Fruit fly (Drosophila melanogaster) whole organism, embryonic: ENCODE data around the gene eIF2Bepsilon.

Source experiments
- Ada2b ChIP-seq: fragments of 200-800 bp; sonication (Bioruptor generic); IDR thresholded peaks from 2 replicates; pipeline ENCODE4 v1.3.6; 2022; ENCODE audit warnings: missing biosample characterization, missing genetic modification characterization
- Aef1 ChIP-seq: fragments of 200-800 bp; sonication (Bioruptor generic); IDR thresholded peaks from 3 replicates; pipeline ENCODE4 v1.3.6; 2022; ENCODE audit warnings: missing biosample characterization, missing genetic modification characterization
- Bdp1 ChIP-seq: fragments of 200-800 bp; sonication (Bioruptor generic); optimal IDR thresholded peaks from 3 replicates; lab custom pipeline; 2016; ENCODE audit warnings: missing biosample characterization, missing genetic modification characterization
- CG10462 ChIP-seq: fragments of 200-800 bp; sonication (Bioruptor generic); optimal IDR thresholded peaks from 2 replicates; lab custom pipeline; 2016; ENCODE audit warnings: missing biosample characterization, missing genetic modification characterization
- CG10654 ChIP-seq: fragments of 200-800 bp; sonication (Bioruptor generic); optimal IDR thresholded peaks from 2 replicates; lab custom pipeline; 2016; ENCODE audit warnings: missing biosample characterization, missing genetic modification characterization
- CG11398 ChIP-seq: fragments of 200-800 bp; sonication (Bioruptor generic); optimal IDR thresholded peaks from 2 replicates; lab custom pipeline; 2016; ENCODE audit warnings: missing biosample characterization, missing genetic modification characterization
- CG11504 ChIP-seq: fragments of 200-800 bp; sonication (Bioruptor generic); optimal IDR thresholded peaks from 3 replicates; lab custom pipeline; 2019; ENCODE audit warnings: missing biosample characterization, mild to moderate bottlenecking, missing genetic modification characterization, moderate library complexity
- CG12155 ChIP-seq: fragments of 200-800 bp; sonication (Bioruptor generic); optimal IDR thresholded peaks from 3 replicates; lab custom pipeline; 2016; ENCODE audit warnings: missing biosample characterization, missing genetic modification characterization
- CG12236 ChIP-seq: fragments of 200-800 bp; sonication (Bioruptor generic); optimal IDR thresholded peaks from 2 replicates; lab custom pipeline; 2016; ENCODE audit warnings: missing biosample characterization, missing genetic modification characterization
- CG13287 ChIP-seq: fragments of 200-800 bp; sonication (Bioruptor generic); IDR thresholded peaks from 2 replicates; pipeline ENCODE4 v1.3.6; 2022; ENCODE audit warnings: missing biosample characterization, missing genetic modification characterization; ENCODE audit not compliant: partially characterized antibody
- CG18764 ChIP-seq: fragments of 200-800 bp; sonication (Bioruptor generic); optimal IDR thresholded peaks from 3 replicates; lab custom pipeline; 2016; ENCODE audit warnings: missing biosample characterization, missing genetic modification characterization
- CG31388 ChIP-seq: fragments of 200-800 bp; sonication (Bioruptor generic); optimal IDR thresholded peaks from 2 replicates; lab custom pipeline; 2016; ENCODE audit warnings: missing biosample characterization, missing genetic modification characterization
- CG3163 ChIP-seq: fragments of 200-800 bp; sonication (Bioruptor generic); optimal IDR thresholded peaks from 3 replicates; lab custom pipeline; 2016; ENCODE audit warnings: missing biosample characterization, missing genetic modification characterization
- CG33557 ChIP-seq: fragments of 200-800 bp; sonication (Bioruptor generic); optimal IDR thresholded peaks from 2 replicates; lab custom pipeline; 2019; ENCODE audit warnings: missing biosample characterization, mild to moderate bottlenecking, missing genetic modification characterization, moderate library complexity
- CG34224 ChIP-seq: fragments of 200-800 bp; sonication (Bioruptor generic); IDR thresholded peaks from 3 replicates; pipeline ENCODE4 v1.3.6; 2022; ENCODE audit warnings: missing biosample characterization, missing genetic modification characterization; ENCODE audit not compliant: partially characterized antibody
- CG4424 ChIP-seq: fragments of 200-800 bp; sonication (Bioruptor generic); optimal IDR thresholded peaks from 3 replicates; lab custom pipeline; 2016; ENCODE audit warnings: missing biosample characterization, missing genetic modification characterization
- CG6175 ChIP-seq: fragments of 200-800 bp; sonication (Bioruptor generic); IDR thresholded peaks from 3 replicates; pipeline ENCODE4 v1.3.6; 2022; ENCODE audit warnings: missing biosample characterization, missing genetic modification characterization
- CG6272 ChIP-seq: fragments of 200-800 bp; sonication (Bioruptor generic); IDR thresholded peaks from 2 replicates; pipeline ENCODE4 v1.3.6; 2022; ENCODE audit warnings: missing biosample characterization, missing genetic modification characterization
- CG9437 ChIP-seq: fragments of 200-800 bp; sonication (Bioruptor generic); optimal IDR thresholded peaks from 2 replicates; lab custom pipeline; 2018; ENCODE audit warnings: missing biosample characterization, mild to moderate bottlenecking, missing genetic modification characterization
- CG9797 ChIP-seq: fragments of 200-800 bp; sonication (Bioruptor generic); optimal IDR thresholded peaks from 3 replicates; lab custom pipeline; 2018; ENCODE audit warnings: missing biosample characterization, mild to moderate bottlenecking, missing genetic modification characterization
- D19A ChIP-seq: fragments of 200-800 bp; optimal IDR thresholded peaks from 3 replicates; lab custom pipeline; 2019; ENCODE audit warnings: missing biosample characterization, mild to moderate bottlenecking, missing genetic modification characterization, moderate library complexity
- D19B ChIP-seq: fragments of 200-800 bp; sonication (Bioruptor generic); optimal IDR thresholded peaks from 2 replicates; lab custom pipeline; 2017; ENCODE audit warnings: missing biosample characterization, mild to moderate bottlenecking, missing genetic modification characterization
- Dbx ChIP-seq: fragments of 200-800 bp; sonication (Bioruptor generic); IDR thresholded peaks from 3 replicates; pipeline ENCODE4 v1.3.6; 2022; ENCODE audit warnings: missing biosample characterization, missing genetic modification characterization
- HHEX ChIP-seq: fragments of 200-800 bp; sonication (Bioruptor generic); optimal IDR thresholded peaks from 3 replicates; lab custom pipeline; 2017; ENCODE audit warnings: missing biosample characterization, mild to moderate bottlenecking, missing genetic modification characterization, missing genetic modification reagents
- Mrtf ChIP-seq: fragments of 200-800 bp; sonication (Bioruptor generic); IDR thresholded peaks from 3 replicates; pipeline ENCODE4 v1.3.6; 2022; ENCODE audit warnings: missing biosample characterization, missing genetic modification characterization
- Myb ChIP-seq: fragments of 200-800 bp; sonication (Bioruptor generic); optimal IDR thresholded peaks from 2 replicates; lab custom pipeline; 2016; ENCODE audit warnings: missing biosample characterization, missing genetic modification characterization
- NC2α ChIP-seq: fragments of 200-800 bp; sonication (Bioruptor generic); optimal IDR thresholded peaks from 2 replicates; lab custom pipeline; 2016; ENCODE audit warnings: missing biosample characterization, missing genetic modification characterization
- NFAT ChIP-seq: fragments of 200-800 bp; sonication (Bioruptor generic); IDR thresholded peaks from 2 replicates; pipeline ENCODE4 v1.3.6; 2022; ENCODE audit warnings: missing biosample characterization, missing genetic modification characterization
- Optix ChIP-seq: fragments of 200-800 bp; sonication (Bioruptor generic); IDR thresholded peaks from 3 replicates; pipeline ENCODE4 v1.3.6; 2022; ENCODE audit warnings: missing biosample characterization, missing genetic modification characterization
- Scr ChIP-seq: fragments of 200-800 bp; sonication (Bioruptor generic); IDR thresholded peaks from 2 replicates; pipeline ENCODE4 v1.3.6; 2022; ENCODE audit warnings: missing biosample characterization, missing genetic modification characterization; ENCODE audit not compliant: partially characterized antibody
- Sox102F ChIP-seq: fragments of 200-800 bp; sonication (Bioruptor generic); optimal IDR thresholded peaks from 2 replicates; lab custom pipeline; 2018; ENCODE audit warnings: missing biosample characterization, mild to moderate bottlenecking, missing genetic modification characterization, moderate library complexity
- Trl ChIP-seq, 3 experiments: fragments of >200 bp in 2 of 3; fragments of 200-800 bp in 1 of 3; sonication (Bioruptor generic) in 1 of 3; optimal IDR thresholded peaks; 2 replicates in 1 of 3; 3 replicates in 2 of 3; lab custom pipeline; 2016 to 2017; ENCODE audit warnings: missing biosample characterization in 1 of 3, missing genetic modification characterization in 1 of 3
- Vsx1 ChIP-seq: fragments of 200-800 bp; sonication (Bioruptor generic); optimal IDR thresholded peaks from 2 replicates; lab custom pipeline; 2017; ENCODE audit warnings: missing biosample characterization, mild to moderate bottlenecking, missing genetic modification characterization, missing genetic modification reagents
- amos ChIP-seq: fragments of 200-800 bp; sonication (Bioruptor generic); IDR thresholded peaks from 2 replicates; pipeline ENCODE4 v1.3.6; 2022; ENCODE audit warnings: missing biosample characterization, missing genetic modification characterization; ENCODE audit not compliant: partially characterized antibody
- ems ChIP-seq: fragments of 200-800 bp; sonication (Bioruptor generic); optimal IDR thresholded peaks from 3 replicates; lab custom pipeline; 2016; ENCODE audit warnings: missing biosample characterization, missing genetic modification characterization
- fu2 ChIP-seq: fragments of 200-800 bp; sonication (Bioruptor generic); optimal IDR thresholded peaks from 2 replicates; lab custom pipeline; 2016; ENCODE audit warnings: missing biosample characterization, missing genetic modification characterization
- grn ChIP-seq: fragments of 200-800 bp; sonication (Bioruptor generic); optimal IDR thresholded peaks from 3 replicates; lab custom pipeline; 2017; ENCODE audit warnings: missing biosample characterization, missing genetic modification characterization
- gsb-n ChIP-seq: fragments of 200-800 bp; sonication (Bioruptor generic); optimal IDR thresholded peaks from 3 replicates; lab custom pipeline; 2018; ENCODE audit warnings: missing biosample characterization, mild to moderate bottlenecking, missing genetic modification characterization
- kni ChIP-seq: fragments of 200-800 bp; sonication (Bioruptor generic); optimal IDR thresholded peaks from 3 replicates; lab custom pipeline; 2017; ENCODE audit warnings: mild to moderate bottlenecking, missing biosample characterization, missing genetic modification reagents, missing genetic modification characterization
- knrl ChIP-seq: fragments of 200-800 bp; sonication (Bioruptor generic); IDR thresholded peaks from 3 replicates; pipeline ENCODE4 v1.3.6; 2022; ENCODE audit warnings: missing biosample characterization, missing genetic modification characterization; ENCODE audit not compliant: partially characterized antibody
- nerfin-2 ChIP-seq: fragments of 200-800 bp; sonication (Bioruptor generic); IDR thresholded peaks from 2 replicates; pipeline ENCODE4 v1.3.6; 2022; ENCODE audit warnings: missing biosample characterization, missing genetic modification characterization; ENCODE audit not compliant: partially characterized antibody
- oc ChIP-seq: fragments of 200-800 bp; sonication (Bioruptor generic); optimal IDR thresholded peaks from 2 replicates; lab custom pipeline; 2018; ENCODE audit warnings: missing biosample characterization, mild to moderate bottlenecking, missing genetic modification characterization, moderate library complexity
- pfk ChIP-seq: fragments of 200-800 bp; sonication (Bioruptor generic); optimal IDR thresholded peaks from 2 replicates; lab custom pipeline; 2018; ENCODE audit warnings: missing biosample characterization, mild to moderate bottlenecking, missing genetic modification characterization, moderate library complexity
- repo ChIP-seq: fragments of 200-800 bp; sonication (Bioruptor generic); optimal IDR thresholded peaks from 2 replicates; lab custom pipeline; 2016; ENCODE audit warnings: missing biosample characterization, missing genetic modification characterization
- run ChIP-seq: fragments of 200-800 bp; sonication (Bioruptor generic); optimal IDR thresholded peaks from 3 replicates; lab custom pipeline; 2018; ENCODE audit warnings: missing biosample characterization, mild to moderate bottlenecking, missing genetic modification characterization
- slou ChIP-seq: fragments of 200-800 bp; sonication (Bioruptor generic); optimal IDR thresholded peaks from 3 replicates; lab custom pipeline; 2016; ENCODE audit warnings: missing biosample characterization, missing genetic modification characterization
- tna ChIP-seq: fragments of 200-800 bp; sonication (Bioruptor generic); IDR thresholded peaks from 2 replicates; pipeline ENCODE4 v1.3.6; 2022; ENCODE audit warnings: missing biosample characterization, missing genetic modification characterization; ENCODE audit not compliant: partially characterized antibody
- usp ChIP-seq: fragments of >200 bp; optimal IDR thresholded peaks from 2 replicates; lab custom pipeline; 2017; ENCODE audit warnings: missing biosample characterization, missing genetic modification characterization
- wor ChIP-seq: fragments of 200-800 bp; sonication (Bioruptor generic); IDR thresholded peaks from 2 replicates; pipeline ENCODE4 v1.3.6; 2022; ENCODE audit warnings: missing biosample characterization, missing genetic modification characterization

Gene eIF2Bepsilon

dm6 chrX:1877107-1877736 is 45.5 kb downstream of the eIF2Bepsilon start, which contains the start of the genes CG14817 and CG14805 (continued):
- peak; percentile 23 for TF ChIP-seq CG10654
- no peak for TF ChIP-seq Vsx1 (GFP tag; lab: Kevin White, UChicago)
- TF ChIP-seq NFAT (GFP tag; lab: Robert Waterston, UW): peak; percentile 68; the same call in 1 of the 2 replicates
- peak; percentile 74 for TF ChIP-seq pfk (GFP tag; lab: Kevin White, UChicago)
- TF ChIP-seq oc: no peak
- 0 out of 3 replicates have a peak, but pooled peaks have one; percentile 27 for TF ChIP-seq knrl (GFP tag; lab: Robert Waterston, UW)
- 0 out of 3 replicates have a peak, but pooled peaks have one; percentile 22 for TF ChIP-seq Optix (GFP tag; lab: Robert Waterston, UW)
- TF ChIP-seq CG3163 (GFP tag; lab: Kevin White, UChicago): no peak
- no peak for TF ChIP-seq CG18764 (GFP tag; lab: Kevin White, UChicago)
- TF ChIP-seq CG6175 (GFP tag; lab: Robert Waterston, UW): no peak
- no peak for TF ChIP-seq NC2α
- no peak for TF ChIP-seq usp
- peak; percentile 56 for TF ChIP-seq kni
- no peak for TF ChIP-seq Myb (GFP tag; lab: Kevin White, UChicago)
- peak; percentile 18 for TF ChIP-seq Bdp1 (GFP tag; lab: Kevin White, UChicago)
- no peak for TF ChIP-seq slou (GFP tag; lab: Kevin White, UChicago)
- TF ChIP-seq CG12236: no peak
- peak; percentile 21 for TF ChIP-seq D19A (tag; lab: Kevin White, UChicago)
- peak; percentile 67 for TF ChIP-seq CG34224 (GFP tag; lab: Robert Waterston, UW)
- TF ChIP-seq nerfin-2: no peak
- peak; percentile 70 for TF ChIP-seq CG33557 (GFP tag; lab: Kevin White, UChicago)
- TF ChIP-seq D19B: peak; percentile 52
- peak; percentile 13 for TF ChIP-seq fu2 (GFP tag; lab: Kevin White, UChicago)
- no peak for TF ChIP-seq CG11504
- peak; percentile 72 for TF ChIP-seq CG9797
- TF ChIP-seq CG11398 (GFP tag; lab: Kevin White, UChicago): no peak
- TF ChIP-seq gsb-n: peak; percentile 67
- TF ChIP-seq Sox102F (GFP tag; lab: Kevin White, UChicago): no peak
- no peak for TF ChIP-seq CG10462 (GFP tag; lab: Kevin White, UChicago)
- TF ChIP-seq wor: no peak
- TF ChIP-seq Aef1: no peak
- TF ChIP-seq amos (GFP tag; lab: Robert Waterston, UW): peak; percentile 66
- TF ChIP-seq run: no peak
- no peak for TF ChIP-seq Dbx (GFP tag; lab: Robert Waterston, UW)
- peak; percentile 15 for TF ChIP-seq ems (GFP tag; lab: Kevin White, UChicago)
- TF ChIP-seq CG13287 (GFP tag; lab: Robert Waterston, UW): peak; percentile 70
- no peak for TF ChIP-seq CG31388 (GFP tag; lab: Kevin White, UChicago)
- TF ChIP-seq Scr (GFP tag; lab: Robert Waterston, UW): peak; percentile 56
- TF ChIP-seq HHEX (GFP tag; lab: Kevin White, UChicago): peak; percentile 84
- TF ChIP-seq tna (GFP tag; lab: Robert Waterston, UW): no peak; the same call in 1 of the 2 replicates
- TF ChIP-seq repo (GFP tag; lab: Kevin White, UChicago): peak; percentile 11
- TF ChIP-seq Trl (optimal IDR thresholded peaks at IDR 0.05; lab: Kevin White, UChicago): no peak
- peak; percentile 40 for TF ChIP-seq Trl (GFP tag; optimal IDR thresholded peaks at IDR 0.05; lab: Kevin White, UChicago)
- TF ChIP-seq Ada2b (GFP tag; lab: Robert Waterston, UW): peak; percentile 24; the same call in 1 of the 2 replicates
- TF ChIP-seq CG9437 (GFP tag; lab: Kevin White, UChicago): peak; percentile 86
- TF ChIP-seq CG12155 (GFP tag; lab: Kevin White, UChicago): no peak
- 0 out of 3 replicates have a peak, but pooled peaks have one; percentile 8 for TF ChIP-seq Mrtf (GFP tag; lab: Robert Waterston, UW)
- no peak for TF ChIP-seq grn (GFP tag; lab: Kevin White, UChicago)
- TF ChIP-seq CG4424 (GFP tag; lab: Kevin White, UChicago): no peak
- TF ChIP-seq CG6272 (GFP tag; lab: Robert Waterston, UW): no peak
